4 fruit fly cellular contexts compared by ENCODE assay signal in genomic region chr2L:2765659-2766373, dm6.
TF ChIP-seq lines count a peak whose summit lies in the region.

TSS of gene Snx21 (minus strand) at chr2L:2765665.
TSS of gene aph-1 (plus strand) at chr2L:2766233.

TF ChIP-seq in whole organism, adult, 20 proteins besides CTCF, POLR2A, EP300 and RAD21 (continued from another document):
- TF ChIP-seq CG33017 (tag; optimal IDR thresholded peaks at IDR 0.05; lab: Kevin White, UChicago), result peak; percentile 93
- TF ChIP-seq ovo (GFP tag; optimal IDR thresholded peaks at IDR 0.05; lab: Kevin White, UChicago), result peak; percentile 57

TF ChIP-seq in whole organism, embryonic, 481 proteins besides CTCF, POLR2A, EP300 and RAD21 (continued from another document and continues in another):
- TF ChIP-seq CG2116 (GFP tag; optimal IDR thresholded peaks at IDR 0.05; lab: Kevin White, UChicago), result peak; percentile 70
- TF ChIP-seq Sry-β (GFP tag; optimal IDR thresholded peaks at IDR 0.05; lab: Kevin White, UChicago), result peak; percentile 38
- TF ChIP-seq Atf3 (GFP tag; optimal IDR thresholded peaks at IDR 0.05; lab: Kevin White, UChicago), result peak; percentile 86
- peak; percentile 80 for TF ChIP-seq fu2 (GFP tag; optimal IDR thresholded peaks at IDR 0.05; lab: Kevin White, UChicago)
- TF ChIP-seq HHEX (GFP tag; optimal IDR thresholded peaks at IDR 0.05; lab: Kevin White, UChicago), result peak; percentile 93
- peak; percentile 88 for TF ChIP-seq CG6854 (GFP tag; optimal IDR thresholded peaks at IDR 0.05; lab: Kevin White, UChicago)
- peak; percentile 85 for TF ChIP-seq CG16863 (GFP tag; optimal IDR thresholded peaks at IDR 0.05; lab: Kevin White, UChicago)
- TF ChIP-seq tll (GFP tag; optimal IDR thresholded peaks at IDR 0.05; lab: Kevin White, UChicago), result peak in 1 of 2 experiments; percentile 64
- peak; percentile 93 for TF ChIP-seq Meics (GFP tag; optimal IDR thresholded peaks at IDR 0.05; lab: Kevin White, UChicago)
- TF ChIP-seq Ravus (GFP tag; IDR thresholded peaks at IDR 0.05; lab: Robert Waterston, UW), result peak; percentile 65
- TF ChIP-seq Doc2 (GFP tag; IDR thresholded peaks at IDR 0.05; lab: Robert Waterston, UW), result 0 out of 2 replicates have a peak, but pooled peaks have one; percentile 47
- TF ChIP-seq MESR4 (GFP tag; optimal IDR thresholded peaks at IDR 0.05; lab: Kevin White, UChicago), result peak; percentile 56
- no peak for TF ChIP-seq sima (GFP tag; optimal IDR thresholded peaks at IDR 0.05; lab: Kevin White, UChicago)
- TF ChIP-seq CG14050 (GFP tag; IDR thresholded peaks at IDR 0.05; lab: Robert Waterston, UW), result peak; percentile 77
- TF ChIP-seq crp (GFP tag; optimal IDR thresholded peaks at IDR 0.05; lab: Kevin White, UChicago), result peak in 1 of 2 experiments; percentile 54
- peak; percentile 85 for TF ChIP-seq CG14014 (GFP tag; IDR thresholded peaks at IDR 0.05; lab: Robert Waterston, UW)
- peak; percentile 77 for TF ChIP-seq CG10431 (GFP tag; optimal IDR thresholded peaks at IDR 0.05; lab: Kevin White, UChicago)
- TF ChIP-seq nmo (GFP tag; optimal IDR thresholded peaks at IDR 0.05; lab: Kevin White, UChicago), result peak; percentile 95
- TF ChIP-seq pita (GFP tag; optimal IDR thresholded peaks at IDR 0.05; lab: Kevin White, UChicago), result no peak
- TF ChIP-seq Drgx (GFP tag; IDR thresholded peaks at IDR 0.05; lab: Robert Waterston, UW), result peak; percentile 79
- TF ChIP-seq Med (GFP tag; lab: Kevin White, UChicago), result peak; percentile 97
- peak; percentile 63 for TF ChIP-seq ap (GFP tag; IDR thresholded peaks at IDR 0.05; lab: Robert Waterston, UW)
- TF ChIP-seq ato (GFP tag; IDR thresholded peaks at IDR 0.05; lab: Robert Waterston, UW; ENCODE audit: partially characterized antibody), result no peak
- TF ChIP-seq CG9797 (GFP tag; optimal IDR thresholded peaks at IDR 0.05; lab: Kevin White, UChicago), result peak; percentile 13
- TF ChIP-seq pb (GFP tag; optimal IDR thresholded peaks at IDR 0.05; lab: Kevin White, UChicago), result peak; percentile 74
- peak; percentile 94 for TF ChIP-seq Ptx1 (GFP tag; IDR thresholded peaks at IDR 0.05; lab: Robert Waterston, UW)
- peak; percentile 91 for TF ChIP-seq Max (GFP tag; optimal IDR thresholded peaks at IDR 0.05; lab: Kevin White, UChicago)
- peak; percentile 63; the same call in 1 of the 2 replicates for TF ChIP-seq chm (GFP tag; IDR thresholded peaks at IDR 0.05; lab: Robert Waterston, UW)
- TF ChIP-seq CG13296 (GFP tag; optimal IDR thresholded peaks at IDR 0.05; lab: Kevin White, UChicago), result peak; percentile 91
- peak; percentile 95 for TF ChIP-seq CG12659 (GFP tag; optimal IDR thresholded peaks at IDR 0.05; lab: Kevin White, UChicago)
- no peak for TF ChIP-seq CG17568 (GFP tag; optimal IDR thresholded peaks at IDR 0.05; lab: Kevin White, UChicago)
- TF ChIP-seq scrt (GFP tag; optimal IDR thresholded peaks at IDR 0.05; lab: Kevin White, UChicago), result peak; percentile 90
- peak; percentile 76 for TF ChIP-seq tup (GFP tag; optimal IDR thresholded peaks at IDR 0.05; lab: Kevin White, UChicago)
- TF ChIP-seq C15 (GFP tag; IDR thresholded peaks at IDR 0.05; lab: Robert Waterston, UW), result peak; percentile 62; the same call in 2 of the 3 replicates
- peak; percentile 76 for TF ChIP-seq CG13123 (GFP tag; optimal IDR thresholded peaks at IDR 0.05; lab: Kevin White, UChicago)
- TF ChIP-seq CG30431 (GFP tag; optimal IDR thresholded peaks at IDR 0.05; lab: Kevin White, UChicago), result peak; percentile 88
- TF ChIP-seq CG12744 (GFP tag; optimal IDR thresholded peaks at IDR 0.05; lab: Kevin White, UChicago), result peak; percentile 26
- TF ChIP-seq dpn (GFP tag; optimal IDR thresholded peaks at IDR 0.05; lab: Kevin White, UChicago), result peak; percentile 88 to 92
- peak; percentile 40; the same call in 1 of the 2 replicates for TF ChIP-seq amos (GFP tag; IDR thresholded peaks at IDR 0.05; lab: Robert Waterston, UW; ENCODE audit: partially characterized antibody)
- TF ChIP-seq CG11696 (GFP tag; IDR thresholded peaks at IDR 0.05; lab: Robert Waterston, UW), result no peak; the same call in 1 of the 2 replicates
- peak; percentile 48 for TF ChIP-seq Nf-YA (GFP tag; IDR thresholded peaks at IDR 0.05; lab: Robert Waterston, UW)

TF ChIP-seq in whole organism, prepupa, 60 proteins besides CTCF, POLR2A, EP300 and RAD21 (continued from another document):
- TF ChIP-seq OdsH (GFP tag; optimal IDR thresholded peaks at IDR 0.05; lab: Kevin White, UChicago), result peak; percentile 92
- peak; percentile 75 for TF ChIP-seq dac (GFP tag; optimal IDR thresholded peaks at IDR 0.05; lab: Kevin White, UChicago)
- TF ChIP-seq CG7368 (GFP tag; optimal IDR thresholded peaks at IDR 0.05; lab: Kevin White, UChicago), result peak; percentile 82
- TF ChIP-seq cyc (GFP tag; optimal IDR thresholded peaks at IDR 0.05; lab: Kevin White, UChicago), result peak; percentile 89
- peak; percentile 88 for TF ChIP-seq Ets21C (GFP tag; optimal IDR thresholded peaks at IDR 0.05; lab: Kevin White, UChicago)
- TF ChIP-seq CG15336 (GFP tag; IDR thresholded peaks at IDR 0.05; lab: Robert Waterston, UW), result peak; percentile 90
- peak; percentile 93 for TF ChIP-seq esn (GFP tag; optimal IDR thresholded peaks at IDR 0.05; lab: Kevin White, UChicago)
- TF ChIP-seq Eip93F (GFP tag; optimal IDR thresholded peaks at IDR 0.05; lab: Kevin White, UChicago), result peak; percentile 87
- peak; percentile 88 for TF ChIP-seq Eip75B (GFP tag; optimal IDR thresholded peaks at IDR 0.05; lab: Kevin White, UChicago)
- peak; percentile 84 for TF ChIP-seq CG4318 (GFP tag; optimal IDR thresholded peaks at IDR 0.05; lab: Kevin White, UChicago)
- TF ChIP-seq CG6276 (GFP tag; optimal IDR thresholded peaks at IDR 0.05; lab: Kevin White, UChicago), result peak; percentile 85
- TF ChIP-seq Sox15 (GFP tag; optimal IDR thresholded peaks at IDR 0.05; lab: Kevin White, UChicago), result peak; percentile 88
- TF ChIP-seq pdm3 (GFP tag; optimal IDR thresholded peaks at IDR 0.05; lab: Kevin White, UChicago), result peak; percentile 92
- peak; percentile 87 for TF ChIP-seq eg (GFP tag; IDR thresholded peaks at IDR 0.05; lab: Robert Waterston, UW)
- TF ChIP-seq lz (GFP tag; optimal IDR thresholded peaks at IDR 0.05; lab: Kevin White, UChicago), result peak; percentile 93
- TF ChIP-seq CG3032 (tag; optimal IDR thresholded peaks at IDR 0.05; lab: Kevin White, UChicago), result peak; percentile 89
- TF ChIP-seq CG31627 (GFP tag; optimal IDR thresholded peaks at IDR 0.05; lab: Kevin White, UChicago), result peak; percentile 92
- peak; percentile 89 for TF ChIP-seq CG6163 (GFP tag; IDR thresholded peaks at IDR 0.05; lab: Robert Waterston, UW)
- TF ChIP-seq Sox14 (GFP tag; optimal IDR thresholded peaks at IDR 0.05; lab: Kevin White, UChicago), result peak; percentile 89
- TF ChIP-seq Lpt (GFP tag; optimal IDR thresholded peaks at IDR 0.05; lab: Kevin White, UChicago), result peak; percentile 61
- TF ChIP-seq vri (GFP tag; optimal IDR thresholded peaks at IDR 0.05; lab: Kevin White, UChicago), result peak; percentile 72
- TF ChIP-seq CG10631 (GFP tag; optimal IDR thresholded peaks at IDR 0.05; lab: Kevin White, UChicago), result peak; percentile 89
- TF ChIP-seq Hr39 (GFP tag; optimal IDR thresholded peaks at IDR 0.05; lab: Kevin White, UChicago), result peak; percentile 92
- peak; percentile 84 for TF ChIP-seq topi (GFP tag; optimal IDR thresholded peaks at IDR 0.05; lab: Kevin White, UChicago)
- peak; percentile 92 for TF ChIP-seq svp (GFP tag; lab: Kevin White, UChicago)
- TF ChIP-seq Met (GFP tag; optimal IDR thresholded peaks at IDR 0.05; lab: Kevin White, UChicago), result peak; percentile 88
- TF ChIP-seq Smox (GFP tag; optimal IDR thresholded peaks at IDR 0.05; lab: Kevin White, UChicago), result peak; percentile 87
- TF ChIP-seq Sox102F (GFP tag; optimal IDR thresholded peaks at IDR 0.05; lab: Kevin White, UChicago), result peak; percentile 91
- peak; percentile 59 to 86 for TF ChIP-seq salr (GFP tag; optimal IDR thresholded peaks at IDR 0.05; lab: Kevin White, UChicago)
- TF ChIP-seq CG8319 (GFP tag; optimal IDR thresholded peaks at IDR 0.05; lab: Kevin White, UChicago), result peak; percentile 72
- TF ChIP-seq ss (GFP tag; optimal IDR thresholded peaks at IDR 0.05; lab: Kevin White, UChicago), result peak; percentile 88 to 89
- TF ChIP-seq CG32006 (GFP tag; optimal IDR thresholded peaks at IDR 0.05; lab: Kevin White, UChicago), result peak; percentile 91
- no peak for TF ChIP-seq Hr38 (GFP tag; optimal IDR thresholded peaks at IDR 0.05; lab: Kevin White, UChicago)
- peak; percentile 90 for TF ChIP-seq Ets96B (tag; optimal IDR thresholded peaks at IDR 0.05; lab: Kevin White, UChicago)
- TF ChIP-seq CG1621 (tag; optimal IDR thresholded peaks at IDR 0.05; lab: Kevin White, UChicago), result peak; percentile 61
- peak; percentile 81 for TF ChIP-seq CG16779 (tag; optimal IDR thresholded peaks at IDR 0.05; lab: Kevin White, UChicago)
- TF ChIP-seq Gug (GFP tag; IDR thresholded peaks at IDR 0.05; lab: Robert Waterston, UW), result peak; percentile 82
- TF ChIP-seq CG6854 (GFP tag; optimal IDR thresholded peaks at IDR 0.05; lab: Kevin White, UChicago), result peak; percentile 89
- peak; percentile 85 for TF ChIP-seq fkh (GFP tag; optimal IDR thresholded peaks at IDR 0.05; lab: Kevin White, UChicago)
- peak; percentile 84 for TF ChIP-seq CG9139 (GFP tag; optimal IDR thresholded peaks at IDR 0.05; lab: Kevin White, UChicago)
- TF ChIP-seq CG8632 (GFP tag; optimal IDR thresholded peaks at IDR 0.05; lab: Kevin White, UChicago), result peak; percentile 90

TF ChIP-seq in whole organism, wandering third instar larva, 38 proteins besides CTCF, POLR2A, EP300 and RAD21 (continued from another document):
- TF ChIP-seq CG9705 (GFP tag; optimal IDR thresholded peaks at IDR 0.05; lab: Kevin White, UChicago), result peak; percentile 89
- peak in 1 of 2 experiments; percentile 93 for TF ChIP-seq foxo (GFP tag; optimal IDR thresholded peaks at IDR 0.05; lab: Kevin White, UChicago)
- TF ChIP-seq psq (GFP tag; optimal IDR thresholded peaks at IDR 0.05; lab: Kevin White, UChicago), result peak; percentile 85
- TF ChIP-seq h (GFP tag; optimal IDR thresholded peaks at IDR 0.05; lab: Kevin White, UChicago), result peak; percentile 88
- TF ChIP-seq dmrt93B (GFP tag; optimal IDR thresholded peaks at IDR 0.05; lab: Kevin White, UChicago), result peak; percentile 82
- TF ChIP-seq CG32264 (GFP tag; optimal IDR thresholded peaks at IDR 0.05; lab: Kevin White, UChicago), result peak; percentile 66
- peak; percentile 90 for TF ChIP-seq fru (GFP tag; optimal IDR thresholded peaks at IDR 0.05; lab: Kevin White, UChicago)
TF ChIP-seq in whole organism, wandering third instar larva: peak in this region for 23.
